Worm (Caenorhabditis elegans) whole organism, young adult: ENCODE measurements around the gene nhr-118.

Experiments used
- B0019.2 ChIP-seq: fragments of 200-800 bp; sonication (Bioruptor generic); conservative IDR thresholded peaks from 2 replicates; pipeline ENCODE4 v1.3.6; 2022; ENCODE audit warnings: missing genetic modification reagents, missing genetic modification characterization, missing compliant biosample characterization
- B0035.1 ChIP-seq: sonication (generic microtip); optimal IDR thresholded peaks from 2 replicates; lab custom pipeline; 2016; ENCODE audit warnings: missing genetic modification characterization, mild to moderate bottlenecking, missing compliant biosample characterization, missing genotype, missing genetic modification reagents
- F37B4.10 ChIP-seq: fragments of 200-800 bp; sonication (Bioruptor generic); IDR thresholded peaks from 2 replicates; pipeline ENCODE4 v1.3.6; 2022; ENCODE audit warnings: missing genetic modification characterization, missing compliant biosample characterization
- F49E8.2 ChIP-seq: sonication (generic microtip); optimal IDR thresholded peaks from 3 replicates; lab custom pipeline; 2017; ENCODE audit warnings: missing genetic modification characterization, mild to moderate bottlenecking, missing compliant biosample characterization, antibody characterized with exemption, moderate library complexity; ENCODE audit not compliant: insufficient read depth
- Y56A3A.18 ChIP-seq: fragments of 200-800 bp; sonication (Bioruptor generic); IDR thresholded peaks from 2 replicates; pipeline ENCODE4 v1.3.6; 2022; ENCODE audit warnings: missing genetic modification reagents, missing genetic modification characterization, missing compliant biosample characterization
- Y67H2A.10 ChIP-seq: fragments of 200-800 bp; sonication (Bioruptor generic); conservative IDR thresholded peaks from 2 replicates; pipeline ENCODE4 v1.3.6; 2022; ENCODE audit warnings: missing genetic modification reagents, missing genetic modification characterization, missing compliant biosample characterization
- Y95B8A.8 ChIP-seq: fragments of 200-800 bp; sonication (Bioruptor generic); IDR thresholded peaks from 2 replicates; pipeline ENCODE4 v1.3.6; 2022; ENCODE audit warnings: missing genetic modification reagents, missing genetic modification characterization, missing compliant biosample characterization
- aptf-2 ChIP-seq: fragments of 200-800 bp; sonication (Bioruptor generic); conservative IDR thresholded peaks from 2 replicates; pipeline ENCODE4 v1.3.6; 2022; ENCODE audit warnings: missing genetic modification reagents, missing genetic modification characterization, missing compliant biosample characterization
- athp-1 ChIP-seq: sonication (generic microtip); optimal IDR thresholded peaks from 2 replicates; lab custom pipeline; 2017; ENCODE audit warnings: mild to moderate bottlenecking, missing genetic modification characterization, missing compliant biosample characterization
- attf-5 ChIP-seq: fragments of 200-800 bp; sonication (Bioruptor generic); optimal IDR thresholded peaks from 2 replicates; lab custom pipeline; 2018; ENCODE audit warnings: mild to moderate bottlenecking, missing genetic modification characterization, missing compliant biosample characterization
- attf-6 ChIP-seq: fragments of 200-800 bp; sonication (Bioruptor generic); IDR thresholded peaks from 2 replicates; pipeline ENCODE4 v1.3.6; 2022; ENCODE audit warnings: missing genetic modification reagents, missing genetic modification characterization, missing compliant biosample characterization
- bed-1 ChIP-seq: fragments of 200-800 bp; sonication (Bioruptor generic); IDR thresholded peaks from 2 replicates; pipeline ENCODE4 v1.3.6; 2022; ENCODE audit warnings: missing genetic modification reagents, missing genetic modification characterization, missing compliant biosample characterization
- bed-2 ChIP-seq: fragments of 200-800 bp; sonication (Bioruptor generic); IDR thresholded peaks from 2 replicates; pipeline ENCODE4 v1.3.6; 2022; ENCODE audit warnings: missing genetic modification reagents, missing genetic modification characterization, missing compliant biosample characterization
- ceh-58 ChIP-seq: fragments of 200-800 bp; sonication (Bioruptor generic); IDR thresholded peaks from 2 replicates; pipeline ENCODE4 v1.3.6; 2022; ENCODE audit warnings: missing genetic modification characterization, missing compliant biosample characterization
- die-1 ChIP-seq: sonication (generic microtip); optimal IDR thresholded peaks from 2 replicates; lab custom pipeline; 2016; ENCODE audit warnings: missing genotype, mild to moderate bottlenecking, missing genetic modification characterization, missing compliant biosample characterization
- dpff-1 ChIP-seq: sonication (generic microtip); optimal IDR thresholded peaks from 2 replicates; lab custom pipeline; 2017; ENCODE audit warnings: mild to moderate bottlenecking, missing genetic modification characterization, missing compliant biosample characterization
- dpl-1 ChIP-seq: fragments of 150-350 bp; optimal IDR thresholded peaks from 2 replicates; lab custom pipeline; 2014; ENCODE audit warnings: missing biosample characterization, missing genetic modification reagents, missing genetic modification characterization
- efl-1 ChIP-seq: fragments of 150-350 bp; optimal IDR thresholded peaks from 2 replicates; lab custom pipeline; 2014; ENCODE audit warnings: missing biosample characterization, missing genetic modification reagents, missing genetic modification characterization
- egrh-3 ChIP-seq: fragments of 200-800 bp; sonication (Bioruptor generic); IDR thresholded peaks from 2 replicates; pipeline ENCODE4 v1.3.6; 2022; ENCODE audit warnings: missing genetic modification reagents, missing genetic modification characterization, missing compliant biosample characterization
- ekl-4 ChIP-seq: fragments of 200-800 bp; sonication (Bioruptor generic); IDR thresholded peaks from 2 replicates; pipeline ENCODE4 v1.3.6; 2022; ENCODE audit warnings: missing genetic modification reagents, missing genetic modification characterization, missing compliant biosample characterization
- ets-4 ChIP-seq: fragments of 200-800 bp; sonication (Bioruptor generic); optimal IDR thresholded peaks from 2 replicates; lab custom pipeline; 2018; ENCODE audit warnings: mild to moderate bottlenecking, missing genetic modification characterization, missing compliant biosample characterization
- hmg-1.2 ChIP-seq: fragments of 200-800 bp; sonication (Bioruptor generic); IDR thresholded peaks from 2 replicates; pipeline ENCODE4 v1.3.6; 2022; ENCODE audit warnings: missing genetic modification reagents, missing genetic modification characterization, missing compliant biosample characterization
- hmg-20 ChIP-seq: fragments of 200-800 bp; sonication (Bioruptor generic); IDR thresholded peaks from 2 replicates; pipeline ENCODE4 v1.3.6; 2022; ENCODE audit warnings: missing genetic modification reagents, missing genetic modification characterization, missing compliant biosample characterization
- let-526 ChIP-seq: fragments of 200-800 bp; sonication (Bioruptor generic); IDR thresholded peaks from 2 replicates; pipeline ENCODE4 v1.3.6; 2022; ENCODE audit warnings: missing genetic modification reagents, missing genetic modification characterization, missing compliant biosample characterization
- lin-35 ChIP-seq, 3 experiments: fragments of 150-350 bp in 2 of 3; sonication (generic microtip) in 1 of 3; optimal IDR thresholded peaks; 2 replicates each; lab custom pipeline; 2014 to 2018; ENCODE audit warnings: missing biosample characterization in 3 of 3, missing genetic modification characterization in 3 of 3, missing genetic modification reagents in 3 of 3
- lin-54 ChIP-seq: fragments of 200-800 bp; sonication (Bioruptor generic); optimal IDR thresholded peaks from 2 replicates; lab custom pipeline; 2018; ENCODE audit warnings: mild to moderate bottlenecking, missing genetic modification characterization, missing compliant biosample characterization
- lir-1 ChIP-seq: fragments of 200-800 bp; sonication (Bioruptor generic); conservative IDR thresholded peaks from 2 replicates; pipeline ENCODE4 v1.3.6; 2022; ENCODE audit warnings: missing genetic modification reagents, missing genetic modification characterization, missing compliant biosample characterization
- lsl-1 ChIP-seq: fragments of 200-800 bp; sonication (Bioruptor generic); optimal IDR thresholded peaks from 2 replicates; lab custom pipeline; 2018; ENCODE audit warnings: mild to moderate bottlenecking, missing genetic modification characterization, moderate library complexity, missing compliant biosample characterization
- mcd-1 ChIP-seq: fragments of 200-800 bp; sonication (Bioruptor generic); IDR thresholded peaks from 2 replicates; pipeline ENCODE4 v1.3.6; 2022; ENCODE audit warnings: missing genetic modification reagents, missing genetic modification characterization, missing compliant biosample characterization
- mel-28 ChIP-seq: sonication (generic microtip); optimal IDR thresholded peaks from 2 replicates; lab custom pipeline; 2016; ENCODE audit warnings: borderline replicate concordance, mild to moderate bottlenecking, missing genetic modification characterization, missing compliant biosample characterization
- mes-4 ChIP-seq: sonication (generic microtip); optimal IDR thresholded peaks from 2 replicates; lab custom pipeline; 2016; ENCODE audit warnings: missing genotype, missing genetic modification characterization, missing compliant biosample characterization
- nfya-1 ChIP-seq: sonication (generic microtip); optimal IDR thresholded peaks from 2 replicates; lab custom pipeline; 2017; ENCODE audit warnings: antibody characterized with exemption, missing compliant biosample characterization, missing genetic modification characterization, borderline replicate concordance; ENCODE audit not compliant: insufficient read depth
- nfyb-1 ChIP-seq: fragments of 200-800 bp; sonication (Bioruptor generic); IDR thresholded peaks from 2 replicates; pipeline ENCODE4 v1.3.6; 2022; ENCODE audit warnings: missing genetic modification reagents, missing genetic modification characterization, missing compliant biosample characterization
- nhr-179 ChIP-seq: sonication (generic microtip); optimal IDR thresholded peaks from 2 replicates; lab custom pipeline; 2016; ENCODE audit warnings: mild to moderate bottlenecking, missing genetic modification characterization, missing compliant biosample characterization
- pbrm-1 ChIP-seq: fragments of 200-800 bp; sonication (Bioruptor generic); IDR thresholded peaks from 2 replicates; pipeline ENCODE4 v1.3.6; 2022; ENCODE audit warnings: missing genetic modification reagents, missing genetic modification characterization, missing compliant biosample characterization
- rec-8 ChIP-seq, 2 experiments: sonication (generic microtip); optimal IDR thresholded peaks; 2 replicates each; lab custom pipeline; 2016; ENCODE audit warnings: mild to moderate bottlenecking in 2 of 2, missing genetic modification characterization in 2 of 2, missing genetic modification reagents in 2 of 2, missing genotype in 2 of 2, missing biosample characterization in 1 of 2, missing compliant biosample characterization in 1 of 2, moderate library complexity in 1 of 2
- rpc-1 ChIP-seq, 2 experiments: fragments of 150-350 bp in 1 of 2; sonication (generic microtip) in 1 of 2; optimal IDR thresholded peaks; 2 replicates each; lab custom pipeline; 2014 to 2018; ENCODE audit warnings: missing biosample characterization in 1 of 2, missing genetic modification characterization in 1 of 2, missing genetic modification reagents in 1 of 2, missing genotype in 1 of 2
- snpc-1.3 ChIP-seq: sonication (generic microtip); optimal IDR thresholded peaks from 2 replicates; lab custom pipeline; 2017; ENCODE audit warnings: missing genetic modification characterization, mild to moderate bottlenecking, missing compliant biosample characterization, antibody characterized with exemption, moderate library complexity, missing genotype, missing genetic modification reagents; ENCODE audit not compliant: insufficient read depth
- snpc-3.4 ChIP-seq: sonication (generic microtip); optimal IDR thresholded peaks from 2 replicates; lab custom pipeline; 2017; ENCODE audit warnings: missing genetic modification characterization, mild to moderate bottlenecking, missing compliant biosample characterization, antibody characterized with exemption, moderate library complexity, missing genotype, missing genetic modification reagents
- tbp1 ChIP-seq: fragments of 200-800 bp; sonication (Bioruptor generic); optimal IDR thresholded peaks from 2 replicates; lab custom pipeline; 2018; ENCODE audit warnings: mild to moderate bottlenecking, missing genetic modification characterization, missing compliant biosample characterization
- unc-62 ChIP-seq: fragments of 150-350 bp; optimal IDR thresholded peaks from 2 replicates; lab custom pipeline; 2014; ENCODE audit warnings: missing biosample characterization, missing genetic modification reagents, missing genetic modification characterization
- xnd-1 ChIP-seq: sonication (generic microtip); optimal IDR thresholded peaks from 2 replicates; lab custom pipeline; 2016; ENCODE audit warnings: missing genotype, missing genetic modification reagents, missing genetic modification characterization, missing compliant biosample characterization
- zfh-2 ChIP-seq: fragments of 200-800 bp; sonication (Bioruptor generic); conservative IDR thresholded peaks from 2 replicates; pipeline ENCODE4 v1.3.6; 2022; ENCODE audit warnings: missing genetic modification reagents, missing genetic modification characterization, missing compliant biosample characterization
- ztf-22 ChIP-seq: fragments of 200-800 bp; sonication (Bioruptor generic); optimal IDR thresholded peaks from 2 replicates; lab custom pipeline; 2018; ENCODE audit warnings: mild to moderate bottlenecking, missing genetic modification characterization, moderate library complexity, missing compliant biosample characterization
- ztf-26 ChIP-seq: sonication (generic microtip); optimal IDR thresholded peaks from 2 replicates; lab custom pipeline; 2017; ENCODE audit warnings: missing genetic modification characterization, missing compliant biosample characterization
- ztf-28 ChIP-seq: fragments of 200-800 bp; sonication (Bioruptor generic); IDR thresholded peaks from 2 replicates; pipeline ENCODE4 v1.3.6; 2022; ENCODE audit warnings: missing genetic modification reagents, missing genetic modification characterization, missing compliant biosample characterization

Gene nhr-118

DNA sequence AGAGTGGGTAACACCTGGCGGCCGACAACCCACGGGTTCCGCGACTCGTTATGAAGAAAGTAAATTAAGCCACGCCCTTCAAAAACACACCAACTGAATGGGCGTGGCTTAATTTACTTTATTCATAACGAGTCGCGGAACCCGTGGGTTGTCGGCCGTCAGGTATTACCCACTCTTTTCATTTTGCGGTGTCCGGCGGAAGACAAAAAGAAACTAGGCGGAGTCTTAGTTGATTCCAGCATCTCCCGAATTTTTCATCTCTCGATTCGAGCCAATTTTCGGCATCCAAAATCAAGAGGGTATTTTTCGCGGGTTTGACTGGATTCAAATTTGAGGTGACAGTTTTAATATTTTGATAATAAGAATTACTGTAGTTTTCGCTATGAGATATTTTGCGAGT lies 40.0 kb downstream of the nhr-118 start (continued):
- TF ChIP-seq F49E8.2 (tag; lab: Kevin White, UChicago): peak; percentile 5
- TF ChIP-seq nfya-1: no peak
- no peak for TF ChIP-seq ceh-58 (GFP tag; lab: Robert Waterston, UW)

- no peak for TF ChIP-seq nhr-179 (tag; lab: Kevin White, UChicago)
- peak; percentile 91 for TF ChIP-seq lin-54 (GFP tag; lab: Kevin White, UChicago)
- TF ChIP-seq rec-8 (tag; optimal IDR thresholded peaks at IDR 0.05; lab: Kevin White, UChicago): no peak
- no peak for TF ChIP-seq Y56A3A.18
- no peak for TF ChIP-seq F37B4.10 (GFP tag; lab: Robert Waterston, UW)
- no peak for TF ChIP-seq lir-1
- no peak for TF ChIP-seq aptf-2 (GFP tag; lab: Robert Waterston, UW)
- no peak for TF ChIP-seq ztf-22 (GFP tag; lab: Kevin White, UChicago)
- no peak for TF ChIP-seq athp-1 (tag; lab: Kevin White, UChicago)
- TF ChIP-seq pbrm-1 (GFP tag; lab: Robert Waterston, UW): no peak; the same call in 1 of the 2 replicates
- TF ChIP-seq attf-6 (GFP tag; lab: Robert Waterston, UW): no peak
- no peak for TF ChIP-seq ztf-28 (GFP tag; lab: Robert Waterston, UW)
- TF ChIP-seq bed-2 (GFP tag; lab: Robert Waterston, UW): no peak
- TF ChIP-seq Y95B8A.8 (GFP tag; lab: Robert Waterston, UW): no peak
- TF ChIP-seq egrh-3 (GFP tag; lab: Robert Waterston, UW): no peak
- no peak for TF ChIP-seq snpc-1.3 (tag; lab: Kevin White, UChicago)
- TF ChIP-seq mes-4 (tag; lab: Kevin White, UChicago): no peak
- no peak for TF ChIP-seq unc-62 (GFP tag; lab: Kevin White, UChicago)
- TF ChIP-seq nfyb-1 (GFP tag; lab: Robert Waterston, UW): peak; percentile 41; the same call in 1 of the 2 replicates
- peak; percentile 94 for TF ChIP-seq mcd-1 (GFP tag; lab: Robert Waterston, UW)
- TF ChIP-seq Y67H2A.10 (GFP tag; lab: Robert Waterston, UW): no peak
- TF ChIP-seq nfya-1: no peak
- no peak for TF ChIP-seq ets-4 (GFP tag; lab: Kevin White, UChicago)
- no peak for TF ChIP-seq mel-28 (tag; lab: Kevin White, UChicago)
- TF ChIP-seq efl-1 (GFP tag; lab: Kevin White, UChicago): peak; percentile 79
- TF ChIP-seq bed-1 (GFP tag; lab: Robert Waterston, UW): no peak
- no peak for TF ChIP-seq rpc-1 (optimal IDR thresholded peaks at IDR 0.05; lab: Kevin White, UChicago)
- no peak for TF ChIP-seq rpc-1 (tag; optimal IDR thresholded peaks at IDR 0.05; lab: Kevin White, UChicago)
- TF ChIP-seq hmg-20 (GFP tag; lab: Robert Waterston, UW): no peak
- TF ChIP-seq lin-35 (GFP tag; optimal IDR thresholded peaks at IDR 0.05; lab: Kevin White, UChicago): peak; percentile 56 to 92 (median 72)
- TF ChIP-seq zfh-2 (GFP tag; lab: Robert Waterston, UW): no peak
- TF ChIP-seq die-1 (tag; lab: Kevin White, UChicago): no peak
- TF ChIP-seq xnd-1 (tag; lab: Kevin White, UChicago): no peak
- TF ChIP-seq dpff-1 (tag; lab: Kevin White, UChicago): no peak
- no peak for TF ChIP-seq snpc-3.4 (tag; lab: Kevin White, UChicago)
- TF ChIP-seq ztf-26: no peak
- TF ChIP-seq dpl-1: peak; percentile 87
- no peak for TF ChIP-seq B0035.1 (tag; lab: Kevin White, UChicago)
- TF ChIP-seq hmg-1.2: no peak
- peak; percentile 25 for TF ChIP-seq attf-5
- TF ChIP-seq tbp1 (GFP tag; lab: Kevin White, UChicago): no peak
- no peak for TF ChIP-seq ekl-4 (GFP tag; lab: Robert Waterston, UW)
- peak; percentile 40 for TF ChIP-seq lsl-1 (GFP tag; lab: Kevin White, UChicago)
- no peak for TF ChIP-seq let-526 (GFP tag; lab: Robert Waterston, UW)
- TF ChIP-seq B0019.2 (GFP tag; lab: Robert Waterston, UW): no peak
Measured at ce11 chrV:4450523-4451089, 43.0 kb downstream of the nhr-118 start, which contains the start of gene rft-2. Gene rft-2, minus strand, starts transcription at chrV:4450563.
